Fruit fly (Drosophila melanogaster) whole organism, prepupa: ENCODE measurements around the gene RhoGAP19D.

Source experiments
- CG10631 ChIP-seq: fragments of 200-800 bp; sonication (Bioruptor generic); optimal IDR thresholded peaks from 2 replicates; lab custom pipeline; 2016; ENCODE audit warnings: missing biosample characterization, missing genetic modification characterization
- CG10669 ChIP-seq: fragments of 200-800 bp; sonication (Bioruptor generic); optimal IDR thresholded peaks from 3 replicates; lab custom pipeline; 2018; ENCODE audit warnings: missing biosample characterization, mild to moderate bottlenecking, missing genetic modification characterization, moderate library complexity
- CG11294 ChIP-seq: fragments of 200-800 bp; sonication (Bioruptor generic); IDR thresholded peaks from 2 replicates; pipeline ENCODE4 v1.3.6; 2022; ENCODE audit warnings: missing biosample characterization, missing genetic modification characterization
- CG11762 ChIP-seq: fragments of 200-800 bp; sonication (Bioruptor generic); optimal IDR thresholded peaks from 3 replicates; lab custom pipeline; 2016; ENCODE audit warnings: missing biosample characterization, missing genetic modification characterization; ENCODE audit not compliant: insufficient read depth
- CG11902 ChIP-seq: fragments of 200-800 bp; sonication (Bioruptor generic); optimal IDR thresholded peaks from 3 replicates; lab custom pipeline; 2016; ENCODE audit warnings: missing biosample characterization, missing genetic modification characterization
- CG15336 ChIP-seq: fragments of 200-800 bp; sonication (Bioruptor generic); IDR thresholded peaks from 2 replicates; pipeline ENCODE4 v1.3.6; 2022; ENCODE audit warnings: missing biosample characterization, missing genetic modification characterization
- CG16779 ChIP-seq: fragments of 200-800 bp; sonication (Bioruptor generic); optimal IDR thresholded peaks from 3 replicates; lab custom pipeline; 2017; ENCODE audit warnings: missing biosample characterization, mild to moderate bottlenecking, missing genetic modification characterization
- CG3032 ChIP-seq: fragments of 200-800 bp; optimal IDR thresholded peaks from 2 replicates; lab custom pipeline; 2019; ENCODE audit warnings: missing biosample characterization, mild to moderate bottlenecking, missing genetic modification characterization, moderate library complexity
- CG31627 ChIP-seq: fragments of 200-800 bp; sonication (Bioruptor generic); optimal IDR thresholded peaks from 3 replicates; lab custom pipeline; 2016; ENCODE audit warnings: missing biosample characterization, missing genetic modification characterization
- CG32006 ChIP-seq: fragments of 200-800 bp; sonication (Bioruptor generic); optimal IDR thresholded peaks from 3 replicates; lab custom pipeline; 2017; ENCODE audit warnings: missing biosample characterization, mild to moderate bottlenecking, missing genetic modification characterization
- CG34406 ChIP-seq: fragments of 200-800 bp; sonication (Bioruptor generic); optimal IDR thresholded peaks from 3 replicates; lab custom pipeline; 2016; ENCODE audit warnings: missing biosample characterization, missing genetic modification characterization
- CG3919 ChIP-seq: fragments of 200-800 bp; sonication (Bioruptor generic); optimal IDR thresholded peaks from 3 replicates; lab custom pipeline; 2016; ENCODE audit warnings: missing biosample characterization, missing genetic modification characterization
- CG4318 ChIP-seq: fragments of 200-800 bp; sonication (Bioruptor generic); optimal IDR thresholded peaks from 3 replicates; lab custom pipeline; 2017; ENCODE audit warnings: missing biosample characterization, mild to moderate bottlenecking, missing genetic modification characterization
- CG6163 ChIP-seq: fragments of 200-800 bp; sonication (Bioruptor generic); IDR thresholded peaks from 3 replicates; pipeline ENCODE4 v1.3.6; 2022; ENCODE audit warnings: missing biosample characterization, missing genetic modification characterization
- CG6276 ChIP-seq: fragments of 200-800 bp; sonication (Bioruptor generic); optimal IDR thresholded peaks from 2 replicates; lab custom pipeline; 2017; ENCODE audit warnings: missing biosample characterization, mild to moderate bottlenecking, missing genetic modification characterization
- CG6792 ChIP-seq: fragments of 200-800 bp; sonication (Bioruptor generic); optimal IDR thresholded peaks from 3 replicates; lab custom pipeline; 2016; ENCODE audit warnings: missing biosample characterization, missing genetic modification characterization
- CG6808 ChIP-seq: fragments of 200-800 bp; sonication (Bioruptor generic); optimal IDR thresholded peaks from 3 replicates; lab custom pipeline; 2017; ENCODE audit warnings: missing biosample characterization, missing genetic modification characterization, mild to moderate bottlenecking, moderate library complexity, missing genetic modification reagents
- CG7368 ChIP-seq: fragments of 200-800 bp; sonication (Bioruptor generic); optimal IDR thresholded peaks from 3 replicates; lab custom pipeline; 2016; ENCODE audit warnings: missing biosample characterization, missing genetic modification characterization
- CG8119 ChIP-seq: fragments of 200-800 bp; sonication (Bioruptor generic); IDR thresholded peaks from 3 replicates; pipeline ENCODE4 v1.3.6; 2022; ENCODE audit warnings: missing biosample characterization, missing genetic modification characterization
- CG8632 ChIP-seq: fragments of 200-800 bp; sonication (Bioruptor generic); optimal IDR thresholded peaks from 3 replicates; lab custom pipeline; 2016; ENCODE audit warnings: missing biosample characterization, missing genetic modification characterization
- CG9139 ChIP-seq: fragments of 200-800 bp; sonication (Bioruptor generic); optimal IDR thresholded peaks from 3 replicates; lab custom pipeline; 2017; ENCODE audit warnings: missing biosample characterization, mild to moderate bottlenecking, missing genetic modification characterization
- Eip75B ChIP-seq: fragments of 200-800 bp; sonication (Bioruptor generic); optimal IDR thresholded peaks from 3 replicates; lab custom pipeline; 2016; ENCODE audit warnings: missing biosample characterization, missing genetic modification characterization
- Eip78C ChIP-seq: fragments of 200-800 bp; sonication (Bioruptor generic); peaks from one replicate; lab custom pipeline; 2016; ENCODE audit warnings: missing biosample characterization, missing genetic modification characterization
- Eip93F ChIP-seq: fragments of 200-800 bp; sonication (Bioruptor generic); optimal IDR thresholded peaks from 2 replicates; lab custom pipeline; 2016; ENCODE audit warnings: missing biosample characterization, mild to moderate bottlenecking, missing genetic modification characterization
- Ets21C ChIP-seq: fragments of 200-800 bp; sonication (Bioruptor generic); optimal IDR thresholded peaks from 3 replicates; lab custom pipeline; 2016; ENCODE audit warnings: missing biosample characterization, missing genetic modification characterization
- Ets96B ChIP-seq: fragments of 200-800 bp; optimal IDR thresholded peaks from 2 replicates; lab custom pipeline; 2019; ENCODE audit warnings: missing biosample characterization, mild to moderate bottlenecking, missing genetic modification characterization, moderate library complexity
- Gug ChIP-seq: fragments of 200-800 bp; sonication (Bioruptor generic); IDR thresholded peaks from 2 replicates; pipeline ENCODE4 v1.3.6; 2022; ENCODE audit warnings: missing biosample characterization, missing genetic modification characterization
- Hr38 ChIP-seq: sonication (Bioruptor generic); optimal IDR thresholded peaks from 2 replicates; lab custom pipeline; 2016; ENCODE audit warnings: missing biosample characterization, missing genetic modification characterization
- Hr39 ChIP-seq: fragments of 200-800 bp; sonication (Bioruptor generic); optimal IDR thresholded peaks from 2 replicates; lab custom pipeline; 2016; ENCODE audit warnings: missing biosample characterization, missing genetic modification characterization
- Hr4 ChIP-seq: fragments of 200-800 bp; sonication (Bioruptor generic); optimal IDR thresholded peaks from 3 replicates; lab custom pipeline; 2016; ENCODE audit warnings: missing biosample characterization, missing genetic modification characterization
- Lpt ChIP-seq: fragments of 200-800 bp; sonication (Bioruptor generic); optimal IDR thresholded peaks from 3 replicates; lab custom pipeline; 2016; ENCODE audit warnings: missing biosample characterization, missing genetic modification characterization
- Met ChIP-seq: fragments of 200-800 bp; sonication (Bioruptor generic); optimal IDR thresholded peaks from 3 replicates; lab custom pipeline; 2016; ENCODE audit warnings: missing biosample characterization, missing genetic modification characterization
- OdsH ChIP-seq: fragments of 200-800 bp; sonication (Bioruptor generic); optimal IDR thresholded peaks from 3 replicates; lab custom pipeline; 2016; ENCODE audit warnings: missing biosample characterization, missing genetic modification characterization
- Smox ChIP-seq: fragments of 200-800 bp; sonication (Bioruptor generic); optimal IDR thresholded peaks from 3 replicates; lab custom pipeline; 2016; ENCODE audit warnings: missing biosample characterization, missing genetic modification characterization
- Sox102F ChIP-seq: fragments of 200-800 bp; sonication (Bioruptor generic); optimal IDR thresholded peaks from 2 replicates; lab custom pipeline; 2016; ENCODE audit warnings: missing biosample characterization, mild to moderate bottlenecking, missing genetic modification characterization
- Sox14 ChIP-seq: fragments of 200-800 bp; sonication (Bioruptor generic); optimal IDR thresholded peaks from 3 replicates; lab custom pipeline; 2016; ENCODE audit warnings: missing biosample characterization, missing genetic modification characterization
- Sox15 ChIP-seq: fragments of 200-800 bp; sonication (Bioruptor generic); optimal IDR thresholded peaks from 3 replicates; lab custom pipeline; 2016; ENCODE audit warnings: missing biosample characterization, missing genetic modification characterization
- achi ChIP-seq: fragments of 200-800 bp; sonication (Bioruptor generic); optimal IDR thresholded peaks from 3 replicates; lab custom pipeline; 2016; ENCODE audit warnings: missing biosample characterization, missing genetic modification characterization
- acj6 ChIP-seq: fragments of 200-800 bp; sonication (Bioruptor generic); optimal IDR thresholded peaks from 3 replicates; lab custom pipeline; 2016; ENCODE audit warnings: missing biosample characterization, missing genetic modification characterization
- cyc ChIP-seq: fragments of 200-800 bp; sonication (Bioruptor generic); optimal IDR thresholded peaks from 3 replicates; lab custom pipeline; 2016; ENCODE audit warnings: missing biosample characterization, missing genetic modification characterization
- eg ChIP-seq: fragments of 200-800 bp; sonication (Bioruptor generic); IDR thresholded peaks from 3 replicates; pipeline ENCODE4 v1.3.6; 2022; ENCODE audit warnings: missing biosample characterization, missing genetic modification characterization
- esn ChIP-seq: fragments of 200-800 bp; sonication (Bioruptor generic); optimal IDR thresholded peaks from 2 replicates; lab custom pipeline; 2016; ENCODE audit warnings: missing biosample characterization, mild to moderate bottlenecking, missing genetic modification characterization, moderate library complexity
- fd59A ChIP-seq: fragments of 200-800 bp; sonication (Bioruptor generic); optimal IDR thresholded peaks from 2 replicates; lab custom pipeline; 2017; ENCODE audit warnings: missing biosample characterization, mild to moderate bottlenecking, missing genetic modification characterization, missing genetic modification reagents
- fd85E ChIP-seq: fragments of 200-800 bp; sonication (Bioruptor generic); optimal IDR thresholded peaks from 3 replicates; lab custom pipeline; 2016; ENCODE audit warnings: missing biosample characterization, missing genetic modification characterization
- fkh ChIP-seq: fragments of 200-800 bp; sonication (Bioruptor generic); optimal IDR thresholded peaks from 3 replicates; lab custom pipeline; 2017; ENCODE audit warnings: missing biosample characterization, mild to moderate bottlenecking, missing genetic modification characterization, moderate library complexity
- lz ChIP-seq: fragments of 200-800 bp; sonication (Bioruptor generic); optimal IDR thresholded peaks from 3 replicates; lab custom pipeline; 2016; ENCODE audit warnings: missing biosample characterization, missing genetic modification characterization
- pdm3 ChIP-seq: fragments of 200-800 bp; sonication (Bioruptor generic); optimal IDR thresholded peaks from 3 replicates; lab custom pipeline; 2016; ENCODE audit warnings: missing biosample characterization, missing genetic modification characterization
- salr ChIP-seq, 2 experiments: fragments of 200-800 bp; sonication (Bioruptor generic); optimal IDR thresholded peaks; 3 replicates each; lab custom pipeline; 2016 to 2018; ENCODE audit warnings: missing biosample characterization in 2 of 2, missing genetic modification characterization in 2 of 2, mild to moderate bottlenecking in 1 of 2
- spab ChIP-seq: fragments of 200-800 bp; sonication (Bioruptor generic); optimal IDR thresholded peaks from 2 replicates; lab custom pipeline; 2017; ENCODE audit warnings: missing biosample characterization, mild to moderate bottlenecking, missing genetic modification characterization, missing genetic modification reagents
- ss ChIP-seq, 2 experiments: fragments of 200-800 bp; sonication (Bioruptor generic); optimal IDR thresholded peaks; 2 replicates in 1 of 2; 3 replicates in 1 of 2; lab custom pipeline; 2017 to 2018; ENCODE audit warnings: mild to moderate bottlenecking in 2 of 2, missing biosample characterization in 2 of 2, missing genetic modification characterization in 2 of 2, moderate library complexity in 1 of 2
- svp ChIP-seq: fragments of 200-800 bp; sonication (Bioruptor generic); peaks from one replicate; lab custom pipeline; 2016; ENCODE audit warnings: missing biosample characterization, missing genetic modification characterization
- topi ChIP-seq: fragments of 200-800 bp; sonication (Bioruptor generic); optimal IDR thresholded peaks from 3 replicates; lab custom pipeline; 2016; ENCODE audit warnings: missing biosample characterization, missing genetic modification characterization
- vri ChIP-seq: fragments of 200-800 bp; sonication (Bioruptor generic); optimal IDR thresholded peaks from 3 replicates; lab custom pipeline; 2016; ENCODE audit warnings: missing biosample characterization, mild to moderate bottlenecking, missing genetic modification characterization

RhoGAP19D gene

DNA sequence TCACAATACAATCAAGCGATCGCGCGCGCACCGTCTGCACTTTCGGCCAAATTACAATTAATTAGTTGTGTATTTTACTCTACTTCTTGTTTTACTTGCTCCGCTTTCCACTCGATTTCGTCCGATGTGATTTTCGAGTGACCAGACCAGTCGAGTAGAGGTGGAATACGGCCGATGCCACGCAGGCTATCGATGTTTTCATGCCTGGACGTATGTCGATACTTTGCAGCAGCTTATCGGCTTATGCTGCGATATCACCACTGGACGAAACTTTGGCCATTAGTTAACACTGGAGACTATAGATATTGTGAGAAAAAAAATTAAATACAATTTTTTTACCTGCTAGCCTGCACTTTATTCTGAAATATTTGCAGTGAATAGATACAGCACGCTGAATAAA is at the start of gene RhoGAP19D:
Gene RhoGAP19D, minus strand, starts transcription at position 155 of the 400 bp plus-strand sequence.
- TF ChIP-seq Smox, result peak; percentile 35
- peak; percentile 65 for TF ChIP-seq CG6163 (GFP tag; lab: Robert Waterston, UW)
- TF ChIP-seq Eip75B (GFP tag; lab: Kevin White, UChicago), result peak; percentile 30
- no peak for TF ChIP-seq CG10669 (GFP tag; lab: Kevin White, UChicago)
- TF ChIP-seq cyc (GFP tag; lab: Kevin White, UChicago), result peak; percentile 50
- no peak for TF ChIP-seq Sox15 (GFP tag; lab: Kevin White, UChicago)
- TF ChIP-seq ss (GFP tag; optimal IDR thresholded peaks at IDR 0.05; lab: Kevin White, UChicago), result peak in 1 of 2 experiments; percentile 13
- peak; percentile 51 for TF ChIP-seq OdsH (GFP tag; lab: Kevin White, UChicago)
- TF ChIP-seq fd59A (GFP tag; lab: Kevin White, UChicago), result no peak
- TF ChIP-seq pdm3 (GFP tag; lab: Kevin White, UChicago), result peak; percentile 63
- peak; percentile 33 for TF ChIP-seq Eip78C
- no peak for TF ChIP-seq Ets96B (tag; lab: Kevin White, UChicago)
- peak; percentile 25 for TF ChIP-seq Ets21C
- TF ChIP-seq vri (GFP tag; lab: Kevin White, UChicago), result peak; percentile 39
- no peak for TF ChIP-seq CG11902
- peak; percentile 2 for TF ChIP-seq CG9139 (GFP tag; lab: Kevin White, UChicago)
- TF ChIP-seq spab (GFP tag; lab: Kevin White, UChicago), result no peak
- no peak for TF ChIP-seq CG32006 (GFP tag; lab: Kevin White, UChicago)
- no peak for TF ChIP-seq CG16779 (tag; lab: Kevin White, UChicago)
- no peak for TF ChIP-seq CG3032
- no peak for TF ChIP-seq CG11294
- TF ChIP-seq Hr4 (GFP tag; lab: Kevin White, UChicago), result peak; percentile 9
- TF ChIP-seq CG34406 (GFP tag; lab: Kevin White, UChicago), result no peak
- no peak for TF ChIP-seq CG8119
- peak; percentile 54 for TF ChIP-seq acj6
- no peak for TF ChIP-seq achi
- no peak for TF ChIP-seq CG15336 (GFP tag; lab: Robert Waterston, UW)
- TF ChIP-seq CG7368, result no peak
- peak; percentile 49 for TF ChIP-seq lz (GFP tag; lab: Kevin White, UChicago)
- peak; percentile 54 for TF ChIP-seq CG10631 (GFP tag; lab: Kevin White, UChicago)
- TF ChIP-seq CG6792 (GFP tag; lab: Kevin White, UChicago), result no peak
- no peak for TF ChIP-seq fd85E (GFP tag; lab: Kevin White, UChicago)
- TF ChIP-seq CG8632 (GFP tag; lab: Kevin White, UChicago), result no peak
- TF ChIP-seq topi (GFP tag; lab: Kevin White, UChicago), result peak; percentile 59
- TF ChIP-seq Gug (GFP tag; lab: Robert Waterston, UW), result no peak
- TF ChIP-seq Hr39 (GFP tag; lab: Kevin White, UChicago), result peak; percentile 50
- TF ChIP-seq CG31627 (GFP tag; lab: Kevin White, UChicago), result peak; percentile 39
- TF ChIP-seq Eip93F (GFP tag; lab: Kevin White, UChicago), result no peak
- no peak for TF ChIP-seq fkh
- TF ChIP-seq CG11762 (GFP tag; lab: Kevin White, UChicago), result no peak
- no peak for TF ChIP-seq Hr38 (GFP tag; lab: Kevin White, UChicago)
- peak; percentile 59 for TF ChIP-seq Sox14 (GFP tag; lab: Kevin White, UChicago)
- TF ChIP-seq esn, result peak; percentile 48
- TF ChIP-seq svp (GFP tag; lab: Kevin White, UChicago), result peak; percentile 80
- no peak for TF ChIP-seq CG6808
- no peak for TF ChIP-seq CG4318
- no peak for TF ChIP-seq Met (GFP tag; lab: Kevin White, UChicago)
- peak; percentile 51 for TF ChIP-seq Sox102F (GFP tag; lab: Kevin White, UChicago)
- no peak for TF ChIP-seq Lpt (GFP tag; lab: Kevin White, UChicago)
- peak; percentile 40 for TF ChIP-seq CG3919
- TF ChIP-seq eg (GFP tag; lab: Robert Waterston, UW), result no peak; the same call in 2 of the 3 replicates
- no peak for TF ChIP-seq CG6276
- peak in 1 of 2 experiments; percentile 32 for TF ChIP-seq salr (GFP tag; optimal IDR thresholded peaks at IDR 0.05; lab: Kevin White, UChicago)
